Fruit fly (Drosophila melanogaster): ENCODE results near the gene CG32485.

Gene CG32485

DNA sequence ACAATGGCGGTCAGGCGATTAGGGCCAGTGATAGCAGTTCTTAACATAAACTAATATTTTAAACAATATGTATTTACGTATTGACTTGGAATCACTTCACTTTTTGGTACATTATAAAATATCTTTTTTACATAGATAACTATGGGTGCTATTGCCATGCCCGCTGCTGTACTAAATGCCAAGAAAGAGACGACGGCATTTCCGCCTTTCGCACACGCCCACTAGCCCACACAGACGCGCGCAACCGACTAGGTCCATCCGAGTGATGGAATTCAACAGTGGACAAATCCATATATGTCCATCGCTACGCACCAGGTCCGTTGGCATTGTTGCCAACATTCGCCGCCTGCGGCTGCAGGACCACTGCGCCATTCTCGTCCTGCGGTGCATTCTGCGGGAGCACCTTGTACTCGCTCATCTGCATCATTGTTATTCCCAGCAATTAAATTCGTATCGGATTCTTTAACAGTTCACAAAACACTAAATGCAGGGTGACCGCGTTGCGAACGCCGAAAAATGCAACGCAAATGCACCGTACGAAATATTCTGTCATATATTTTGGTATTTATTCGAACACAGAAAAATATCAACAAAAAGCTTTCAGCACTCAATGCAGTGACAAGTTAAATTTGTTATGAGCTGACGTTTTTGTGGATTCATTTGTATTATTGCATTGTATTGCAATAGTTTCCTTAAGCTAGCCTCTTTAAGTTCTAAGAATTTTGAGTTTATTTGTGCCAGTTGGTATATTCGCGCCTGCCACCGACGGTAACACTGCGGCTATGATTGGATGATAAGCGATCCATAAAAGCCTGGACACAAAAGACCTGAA, 3.6 kb upstream of the CG32485 start, which contains the start of the genes scramb2 and Sk2 (continued):
- TF ChIP-seq CkIIα-i1 (GFP tag; IDR thresholded peaks at IDR 0.05) (peak; percentile 77), repo (GFP tag; optimal IDR thresholded peaks at IDR 0.05) (peak; percentile 80), CG18476 (GFP tag; optimal IDR thresholded peaks at IDR 0.05) (peak; percentile 91), CG10959 (GFP tag; IDR thresholded peaks at IDR 0.05) (peak; percentile 89), ara (GFP tag; IDR thresholded peaks at IDR 0.05) (peak; percentile 94), ro (GFP tag; IDR thresholded peaks at IDR 0.05) (peak; percentile 83), btn (GFP tag; optimal IDR thresholded peaks at IDR 0.05) (peak; percentile 77), gsb-n (tag; optimal IDR thresholded peaks at IDR 0.05) (peak; percentile 93), CG11456 (GFP tag; IDR thresholded peaks at IDR 0.05) (peak; percentile 96), CG3281 (GFP tag; optimal IDR thresholded peaks at IDR 0.05) (peak; percentile 97), pfk (GFP tag; optimal IDR thresholded peaks at IDR 0.05) (peak; percentile 48), hb (GFP tag; IDR thresholded peaks at IDR 0.05; ENCODE audit: partially characterized antibody) (no peak), shn (GFP tag; optimal IDR thresholded peaks at IDR 0.05) (peak; percentile 43), pb (GFP tag; optimal IDR thresholded peaks at IDR 0.05) (peak; percentile 73), CG11560 (tag; IDR thresholded peaks at IDR 0.05) (peak; percentile 79), CG8765 (GFP tag; IDR thresholded peaks at IDR 0.05) (peak; percentile 85), sc (optimal IDR thresholded peaks at IDR 0.05) (no peak), sc (GFP tag; optimal IDR thresholded peaks at IDR 0.05) (peak; percentile 92), CG13775 (GFP tag; optimal IDR thresholded peaks at IDR 0.05) (peak; percentile 90), Usf (GFP tag; optimal IDR thresholded peaks at IDR 0.05) (peak; percentile 87), CG8944 (GFP tag; optimal IDR thresholded peaks at IDR 0.05) (peak; percentile 76), en (GFP tag; optimal IDR thresholded peaks at IDR 0.05) (peak; percentile 55), CG12659 (GFP tag; optimal IDR thresholded peaks at IDR 0.05) (peak; percentile 97), ftz-f1 (GFP tag; optimal IDR thresholded peaks at IDR 0.05) (peak; percentile 55), CG30431 (GFP tag; optimal IDR thresholded peaks at IDR 0.05) (peak; percentile 94), knrl (GFP tag; IDR thresholded peaks at IDR 0.05; ENCODE audit: partially characterized antibody) (0 out of 3 replicates have a peak, but pooled peaks have one; percentile 33), CG3726 (GFP tag; IDR thresholded peaks at IDR 0.05) (peak; percentile 91), CG10462 (GFP tag; optimal IDR thresholded peaks at IDR 0.05) (peak; percentile 87), CG4360 (GFP tag; IDR thresholded peaks at IDR 0.05) (peak; percentile 75), z (GFP tag; IDR thresholded peaks at IDR 0.05) (peak; percentile 70; the same call in 2 of the 3 replicates), CG13123 (GFP tag; optimal IDR thresholded peaks at IDR 0.05) (peak; percentile 81), CG2116 (GFP tag; optimal IDR thresholded peaks at IDR 0.05) (peak; percentile 72), NfI (GFP tag; optimal IDR thresholded peaks at IDR 0.05) (peak; percentile 94), D (optimal IDR thresholded peaks at IDR 0.05) (no peak), D (GFP tag; optimal IDR thresholded peaks at IDR 0.05) (peak; percentile 95), ind (GFP tag; optimal IDR thresholded peaks at IDR 0.05) (peak; percentile 94), Dfd (GFP tag; optimal IDR thresholded peaks at IDR 0.05) (peak in 1 of 2 experiments; percentile 19), Dbx (GFP tag; IDR thresholded peaks at IDR 0.05) (peak; percentile 94), CG6683 (GFP tag; optimal IDR thresholded peaks at IDR 0.05) (peak; percentile 92), CG33213 (GFP tag; optimal IDR thresholded peaks at IDR 0.05) (peak; percentile 75), Sry-δ (GFP tag; optimal IDR thresholded peaks at IDR 0.05) (peak; percentile 43), gce (GFP tag; IDR thresholded peaks at IDR 0.05) (peak; percentile 92), CG17359 (tag; optimal IDR thresholded peaks at IDR 0.05) (peak; percentile 96), Ada2b (GFP tag; IDR thresholded peaks at IDR 0.05) (peak; percentile 97), hkb (optimal IDR thresholded peaks at IDR 0.05) (peak; percentile 58), hkb (GFP tag; IDR thresholded peaks at IDR 0.05) (peak; percentile 98), BtbVII (GFP tag; optimal IDR thresholded peaks at IDR 0.05) (peak; percentile 94), chif (GFP tag; optimal IDR thresholded peaks at IDR 0.05) (peak; percentile 77 to 89), CG18764 (GFP tag; optimal IDR thresholded peaks at IDR 0.05) (peak; percentile 83), gcm (GFP tag; optimal IDR thresholded peaks at IDR 0.05) (peak; percentile 94)

Data from whole organism, embryonic.